Worm (Caenorhabditis elegans) whole organism, L4/young adult: Measurements from ENCODE around the gene unc-76.
"Not testable (repeated sequence)": the region's sequence is repeated elsewhere in the genome, so short reads cannot be mapped to it uniquely, and the experiment has no call there.

Experiments
- W03F9.2 ChIP-seq: fragments of 150-350 bp; optimal IDR thresholded peaks from 2 replicates; lab custom pipeline; 2014; ENCODE audit warnings: missing biosample characterization, missing genetic modification characterization
- dao-5 ChIP-seq: sonication (generic microtip); optimal IDR thresholded peaks from 2 replicates; lab custom pipeline; 2016; ENCODE audit warnings: missing genotype, missing genetic modification characterization, moderate library complexity, missing compliant biosample characterization
- him-1 ChIP-seq: sonication (generic microtip); optimal IDR thresholded peaks from 2 replicates; lab custom pipeline; 2016; ENCODE audit warnings: missing genotype, missing genetic modification reagents, missing genetic modification characterization, missing compliant biosample characterization

unc-76 gene

DNA sequence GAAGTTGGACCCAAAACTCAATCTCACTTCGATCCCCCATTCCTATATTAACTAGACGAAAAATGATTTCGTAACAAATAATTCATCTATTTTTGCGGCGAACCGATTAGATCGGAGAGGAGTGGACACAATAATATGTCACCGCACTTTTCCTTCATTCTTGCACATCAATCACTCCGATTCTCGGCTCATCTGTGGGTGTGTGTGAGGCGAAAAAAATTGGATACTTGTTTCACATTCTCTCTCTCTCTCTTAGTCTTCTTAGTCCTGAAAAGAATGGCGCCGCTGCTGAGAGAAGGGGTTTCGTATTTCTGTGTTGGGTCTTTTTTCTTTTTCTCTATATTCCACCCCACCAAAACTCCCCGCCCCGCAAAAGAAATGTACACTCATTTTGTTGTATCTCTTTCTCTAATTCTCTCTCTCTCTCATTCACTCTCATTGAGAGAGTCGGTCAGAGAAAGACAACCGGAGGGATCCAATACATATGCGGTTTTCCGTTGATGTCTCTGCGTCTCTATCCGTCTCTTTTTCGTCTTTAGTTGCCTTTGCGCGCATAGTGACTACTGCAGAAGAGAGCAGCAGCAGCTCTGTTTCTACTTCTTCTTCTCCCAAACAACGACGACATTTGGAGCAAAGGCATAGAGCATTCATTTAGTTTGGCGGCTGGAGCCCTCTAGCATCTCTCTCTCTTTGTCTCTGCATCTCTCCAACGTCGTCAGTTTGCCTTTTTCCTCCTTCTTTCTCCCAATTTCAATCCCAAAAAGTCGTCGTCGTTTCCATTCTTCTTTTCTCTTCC is at the start of gene unc-76:
TSS of gene unc-76 (plus strand) at position 746 of the 796 bp plus-strand sequence.
- TF ChIP-seq him-1: peak; percentile 68
- no peak for TF ChIP-seq dao-5 (tag; lab: Kevin White, UChicago)
- TF ChIP-seq W03F9.2 (tag; lab: Kevin White, UChicago): no peak

DNA sequence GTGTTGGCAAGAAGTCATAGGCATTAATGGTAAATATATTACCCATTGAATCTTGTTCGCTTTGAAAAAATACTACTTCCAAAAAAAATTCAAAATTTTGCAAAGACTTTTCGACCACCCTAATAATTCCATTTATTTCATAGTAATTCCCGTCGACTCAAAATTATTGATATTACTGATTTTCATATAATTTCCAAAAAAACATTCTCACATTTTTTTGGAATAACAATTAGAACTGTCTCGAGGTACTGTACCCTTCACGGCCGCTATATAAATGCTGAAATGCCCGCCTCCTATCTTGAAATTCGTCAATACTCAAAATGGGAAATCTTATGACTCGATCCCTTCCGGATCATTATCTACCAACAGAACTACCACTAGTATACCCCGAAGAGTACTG is 48.0 kb upstream of the unc-76 start, which contains the start of gene F14H8.4:
TSS of gene F14H8.4 (plus strand) at position 301 of the 400 bp plus-strand sequence.
- no peak for TF ChIP-seq W03F9.2 (tag; lab: Kevin White, UChicago)
- no peak for TF ChIP-seq him-1
- TF ChIP-seq dao-5 (tag; lab: Kevin White, UChicago): no peak

DNA sequence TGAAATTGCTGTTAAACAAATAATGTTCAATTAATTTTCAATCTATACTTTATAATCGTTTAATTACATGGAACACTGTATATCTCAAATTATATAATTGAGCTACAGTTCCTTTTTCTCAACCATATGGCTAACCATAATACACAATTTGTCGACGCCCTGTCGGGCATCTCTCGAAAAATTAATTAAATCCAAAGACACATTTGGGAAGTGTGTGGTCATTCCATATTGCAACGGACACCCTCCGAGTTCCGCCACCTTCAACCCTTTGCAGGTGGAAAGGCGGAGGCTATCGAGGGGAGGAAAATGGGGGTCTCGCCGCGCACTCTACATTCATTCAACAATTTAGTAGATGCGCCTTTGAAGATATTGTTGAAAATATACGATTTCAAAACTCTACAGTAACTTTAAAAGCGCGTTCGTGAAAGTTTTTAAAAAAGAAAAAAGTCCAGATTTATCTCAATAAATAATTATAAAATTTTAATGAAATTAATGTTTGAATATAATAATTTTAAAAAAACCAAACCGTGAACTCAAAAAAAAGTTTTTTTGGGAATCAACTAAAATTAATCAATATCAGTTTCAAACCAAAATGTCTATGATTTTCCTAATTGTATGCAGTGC is 42.6 kb upstream of the unc-76 start, which contains the start of gene F14H8.8:
TSS of gene F14H8.8 (plus strand) at position 574 of the 624 bp plus-strand sequence.
- TF ChIP-seq W03F9.2 (tag; lab: Kevin White, UChicago) (no peak), him-1 (no peak)

DNA sequence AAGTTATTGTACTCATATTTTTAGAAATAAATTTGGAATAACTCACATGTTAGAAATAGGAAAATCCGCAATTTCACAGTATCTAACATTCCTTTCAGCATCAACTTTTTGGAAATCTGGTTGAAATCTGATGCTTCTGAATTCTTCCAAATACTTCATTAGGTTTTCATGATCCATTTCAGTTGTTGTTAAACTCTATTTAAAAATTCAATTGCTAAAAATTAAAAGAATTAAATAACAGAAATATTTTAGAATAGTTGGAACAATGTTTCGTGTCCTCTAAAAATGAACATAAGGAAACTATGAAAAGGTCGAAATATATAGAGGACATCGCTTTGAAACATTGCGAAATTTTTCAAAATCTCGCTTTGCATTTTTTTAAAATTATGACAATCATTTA is 40.2 kb upstream of the unc-76 start, which contains the start of gene cng-1:
TSS of gene cng-1 (minus strand) at position 101 of the 400 bp plus-strand sequence.
- TF ChIP-seq dao-5 (tag; lab: Kevin White, UChicago); him-1; W03F9.2 (tag; lab: Kevin White, UChicago): not testable (repeated sequence)

DNA sequence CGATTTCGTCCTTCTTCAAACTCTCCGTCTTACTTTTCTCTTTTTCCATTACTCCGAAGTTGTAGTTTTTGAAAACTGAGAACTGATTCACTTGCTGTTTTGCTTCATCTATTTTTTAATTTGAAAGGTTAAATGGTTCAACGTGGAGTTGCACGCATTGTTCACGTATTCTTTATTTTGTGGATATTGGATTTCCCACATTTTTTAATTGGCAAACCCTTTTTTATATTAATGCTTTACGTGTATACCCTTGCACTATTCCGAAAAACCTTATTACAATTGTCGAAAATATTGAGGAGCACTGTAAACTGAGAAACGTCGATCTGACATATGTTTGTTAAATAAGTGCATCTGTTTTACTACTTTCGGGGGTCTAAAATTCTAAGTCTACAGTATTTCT is 34.8 kb upstream of the unc-76 start, which contains the start of gene melo-3:
TSS of gene melo-3 (minus strand) at position 101 of the 400 bp plus-strand sequence.
- not testable (repeated sequence) for TF ChIP-seq dao-5 (tag; lab: Kevin White, UChicago); him-1; W03F9.2 (tag; lab: Kevin White, UChicago)

DNA sequence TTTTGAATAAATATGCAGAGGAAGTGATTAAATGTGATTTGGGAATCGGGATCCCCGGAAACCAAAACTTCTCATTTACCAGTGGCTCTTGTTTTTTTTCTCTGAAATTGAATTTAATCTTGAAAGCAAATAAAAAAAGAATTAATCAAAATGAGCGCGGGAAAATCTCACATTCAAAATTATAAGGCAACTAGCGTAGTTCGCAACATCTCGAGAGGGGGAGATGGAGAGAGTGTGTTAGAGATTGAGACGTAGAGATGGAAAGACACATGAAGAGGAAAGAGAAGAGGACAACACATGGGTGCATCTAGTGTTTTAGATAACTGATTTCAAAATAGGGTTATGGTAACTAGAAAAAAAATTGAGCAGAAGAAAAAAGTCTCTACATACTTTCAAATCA is 23.5 kb upstream of the unc-76 start, which contains the start of gene sdc-3:
TSS of gene sdc-3 (minus strand) at position 101 of the 400 bp plus-strand sequence.
- TF ChIP-seq dao-5 (tag; lab: Kevin White, UChicago): no peak
- no peak for TF ChIP-seq W03F9.2 (tag; lab: Kevin White, UChicago)
- no peak for TF ChIP-seq him-1

DNA sequence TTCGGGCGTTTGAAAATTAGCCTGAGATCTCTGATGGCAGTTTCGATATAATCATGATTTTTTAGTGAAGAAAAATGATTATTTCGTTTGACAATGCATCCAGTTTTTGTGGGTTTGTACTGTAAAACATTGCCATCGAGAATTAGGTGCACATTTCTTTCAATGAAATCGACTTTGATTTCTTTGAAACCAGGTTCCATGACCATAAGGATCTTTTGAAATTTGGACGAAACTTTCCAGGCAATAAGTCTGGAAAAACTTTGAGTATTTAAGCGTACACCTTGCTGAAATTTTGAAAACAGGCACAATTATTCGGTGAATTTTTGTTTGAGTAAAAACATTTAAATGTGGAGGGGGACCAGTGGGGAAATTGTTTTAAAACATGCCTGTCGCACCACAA is 19.8 kb upstream of the unc-76 start:
- TF ChIP-seq W03F9.2 (tag; lab: Kevin White, UChicago) (no peak), him-1 (no peak), dao-5 (tag; lab: Kevin White, UChicago) (no peak)

DNA sequence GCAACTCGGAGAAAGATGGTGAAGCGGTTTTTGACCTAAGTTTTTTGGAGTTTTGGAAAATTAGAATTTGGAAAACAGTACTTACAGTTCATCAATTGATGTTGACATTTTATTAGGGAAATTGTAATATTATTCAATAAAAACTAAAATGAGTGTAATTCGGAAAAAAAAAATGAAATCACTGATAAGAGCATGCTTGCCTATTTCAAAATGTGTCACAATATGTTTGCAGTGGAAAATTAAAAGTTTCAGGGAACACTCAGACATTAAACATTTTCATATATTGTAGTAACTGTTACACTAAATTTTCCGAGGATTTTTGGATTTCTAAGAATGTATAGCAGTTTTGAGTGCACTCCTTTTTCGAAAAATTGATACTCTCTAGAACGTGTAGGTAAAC is 19.2 kb upstream of the unc-76 start, which contains the start of the genes fbxa-82 and C25D7.5:
TSS of gene fbxa-82 (minus strand) at position 163 of the 400 bp plus-strand sequence.
TSS of gene C25D7.5 (plus strand) at position 283 of the 400 bp plus-strand sequence.
- TF ChIP-seq dao-5 (tag; lab: Kevin White, UChicago) (no peak), W03F9.2 (tag; lab: Kevin White, UChicago) (no peak), him-1 (no peak)

DNA sequence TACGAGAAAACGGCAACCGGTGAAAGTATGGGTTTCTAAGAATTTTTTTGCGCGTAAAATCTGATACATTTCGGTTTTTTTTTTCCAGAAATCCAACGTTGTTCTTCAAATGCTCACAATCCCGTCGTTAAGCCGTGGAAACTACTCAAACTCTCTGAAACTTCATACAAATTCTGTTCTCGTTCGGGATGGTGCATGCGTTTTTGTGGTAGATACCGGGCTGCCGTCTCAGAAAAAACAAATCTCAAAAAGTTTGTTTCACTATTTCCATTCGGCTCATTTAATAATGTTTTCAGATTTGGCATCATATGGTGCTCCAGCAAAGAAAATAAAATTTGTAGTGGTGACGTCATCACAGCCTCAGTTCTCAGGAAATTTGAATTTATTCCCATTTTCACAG is 16.8 kb upstream of the unc-76 start:
- no peak for TF ChIP-seq him-1
- TF ChIP-seq dao-5 (tag; lab: Kevin White, UChicago): no peak
- TF ChIP-seq W03F9.2 (tag; lab: Kevin White, UChicago): no peak

DNA sequence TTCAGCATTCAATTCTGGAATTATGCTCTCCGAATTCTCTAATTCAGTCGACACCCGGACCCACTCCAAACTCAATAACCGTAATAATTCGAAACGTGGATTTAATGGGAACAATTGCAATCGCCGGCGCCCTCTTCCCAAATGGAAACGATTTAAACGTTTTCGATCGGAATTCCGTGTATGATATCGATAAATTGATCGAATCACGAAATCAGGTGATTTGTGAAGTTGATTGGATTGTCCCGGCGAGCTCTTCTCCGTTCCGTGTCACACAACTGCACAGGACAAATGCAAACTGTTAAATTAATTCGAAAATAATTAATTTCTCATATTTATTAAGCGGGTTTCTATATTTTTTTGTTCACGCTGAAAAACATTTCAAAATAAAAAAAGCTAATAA is 15.7 kb upstream of the unc-76 start, which contains the start of gene C25D7.16:
TSS of gene C25D7.16 (plus strand) at position 301 of the 400 bp plus-strand sequence.
- no peak for TF ChIP-seq dao-5 (tag; lab: Kevin White, UChicago)
- no peak for TF ChIP-seq him-1
- no peak for TF ChIP-seq W03F9.2 (tag; lab: Kevin White, UChicago)

DNA sequence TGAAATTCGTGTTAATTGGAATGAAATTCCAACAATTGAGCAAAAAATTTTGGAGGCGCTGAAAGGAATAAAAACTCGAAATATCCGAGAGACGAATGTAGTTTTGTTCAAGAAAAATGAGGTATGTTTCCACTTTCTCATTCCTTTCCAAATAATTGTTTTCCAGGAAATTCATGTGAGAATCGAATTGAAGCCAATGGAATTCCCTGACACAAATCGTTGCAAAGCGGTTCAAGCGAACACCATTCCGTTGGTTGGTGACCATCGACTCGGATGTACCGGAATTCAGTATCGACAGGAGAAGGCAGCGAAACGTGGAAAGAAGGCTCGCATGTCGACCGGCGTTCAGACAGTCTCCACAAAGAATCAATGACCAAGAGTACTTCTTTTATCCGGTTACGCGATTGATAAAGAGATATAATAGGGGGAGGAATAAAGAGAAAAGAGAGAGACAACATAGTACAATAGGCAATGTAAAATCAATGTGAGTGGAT is 15.2 kb upstream of the unc-76 start:
- TF ChIP-seq W03F9.2 (tag; lab: Kevin White, UChicago) (no peak), him-1 (no peak)

DNA sequence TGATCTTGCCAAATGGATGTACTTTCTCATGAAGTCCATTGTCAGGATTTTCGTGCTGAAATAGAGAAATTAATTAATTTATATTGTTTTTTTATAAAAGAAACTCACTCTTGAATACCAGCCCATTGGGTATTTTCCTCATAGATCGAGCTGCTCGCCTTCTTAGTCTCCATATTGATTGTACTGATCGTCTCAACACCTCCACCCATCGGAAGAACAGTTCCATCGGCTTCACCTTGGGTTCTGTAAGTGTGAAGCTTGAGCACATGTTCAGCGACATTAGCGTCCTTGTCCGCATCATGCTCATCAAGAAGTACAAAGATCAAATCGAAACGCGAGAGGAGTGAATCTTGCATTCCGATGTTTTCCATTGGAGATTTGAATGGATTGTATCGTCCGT is 13.8 kb upstream of the unc-76 start:
- TF ChIP-seq dao-5 (tag; lab: Kevin White, UChicago): no peak
- no peak for TF ChIP-seq him-1
- TF ChIP-seq W03F9.2 (tag; lab: Kevin White, UChicago): no peak

DNA sequence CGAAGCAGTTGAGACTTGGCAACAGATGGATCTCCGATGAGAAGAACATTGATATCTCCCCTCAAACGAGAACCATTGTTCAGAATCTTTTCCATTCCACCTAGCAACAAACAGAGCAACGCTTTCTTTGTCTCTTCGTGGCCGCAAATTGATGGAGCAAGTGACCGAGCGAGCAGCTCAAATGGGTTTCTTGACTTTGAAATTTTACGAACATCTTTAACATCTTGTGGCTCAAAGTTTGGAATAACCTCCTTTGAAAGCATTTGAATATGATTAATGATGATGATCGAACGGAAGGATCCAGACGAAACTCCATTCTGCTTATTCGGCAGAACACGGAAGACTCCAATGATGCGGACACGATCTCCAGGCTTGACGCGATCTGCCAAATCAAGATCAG is 13.1 kb upstream of the unc-76 start:
- TF ChIP-seq W03F9.2 (tag; lab: Kevin White, UChicago) (no peak), dao-5 (tag; lab: Kevin White, UChicago) (no peak), him-1 (no peak)
